Worm (Caenorhabditis elegans): ENCODE results near the gene ttr-28.

DNA sequence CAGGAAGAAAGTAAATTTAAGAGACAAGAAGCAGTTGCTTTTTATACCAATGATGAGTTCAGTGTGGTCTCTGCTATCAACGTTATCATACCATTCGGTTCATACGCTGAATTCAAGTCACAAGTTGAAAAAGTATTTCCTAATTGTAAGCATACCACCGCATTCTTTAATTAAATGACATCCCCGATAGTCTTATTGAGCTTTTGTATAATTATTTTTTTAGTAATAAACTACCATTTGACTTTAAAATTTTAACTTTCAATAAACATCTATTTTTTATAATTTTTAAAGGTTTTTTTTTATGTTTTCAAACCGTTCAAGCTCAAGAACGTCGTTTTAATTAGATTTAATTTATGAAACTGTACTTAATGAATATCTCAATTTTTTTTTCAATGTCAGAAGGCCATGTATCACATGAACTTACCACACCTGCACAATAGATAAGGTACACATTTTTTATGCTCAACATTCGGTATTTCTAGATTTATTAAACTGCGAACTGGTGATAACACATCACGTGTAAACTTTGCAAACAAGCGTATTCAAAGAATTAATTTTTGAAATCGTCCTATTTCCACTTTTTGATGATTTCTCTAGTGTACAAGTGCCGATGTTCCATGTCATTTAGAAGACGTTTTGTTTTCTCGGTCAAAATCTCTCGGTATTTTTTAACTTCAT is 37.0 kb upstream of the ttr-28 start, which contains the start of gene T16G1.4:
- TF ChIP-seq nhr-28 (tag; optimal IDR thresholded peaks at IDR 0.05) (no peak), ztf-11 (tag; optimal IDR thresholded peaks at IDR 0.05) (no peak), zag-1 (tag; optimal IDR thresholded peaks at IDR 0.05) (no peak), nhr-77 (tag; optimal IDR thresholded peaks at IDR 0.05) (no peak), unc-39 (tag; optimal IDR thresholded peaks at IDR 0.05) (no peak), fkh-10 (GFP tag; optimal IDR thresholded peaks at IDR 0.05) (no peak), ceh-82 (tag; optimal IDR thresholded peaks at IDR 0.05) (no peak), aly-2 (tag; optimal IDR thresholded peaks at IDR 0.05) (no peak), elt-3 (tag; optimal IDR thresholded peaks at IDR 0.05) (no peak), ceh-16 (tag; optimal IDR thresholded peaks at IDR 0.05) (no peak)

All from whole organism, L3 larva.